Worm (Caenorhabditis elegans) whole organism, mixed stage, embryonic: Measurements from ENCODE around the gene agt-1.
A peak's percentile ranks its signal among the peaks of the same experiment; 100 is the strongest.

ENCODE experiments used
- blmp-1 ChIP-seq: fragments of 150-350 bp; optimal IDR thresholded peaks from 2 replicates; lab custom pipeline; 2014; ENCODE audit warnings: missing biosample characterization, missing genetic modification characterization
- ceh-43 ChIP-seq: fragments of 200-800 bp; sonication (Bioruptor generic); optimal IDR thresholded peaks from 2 replicates; lab custom pipeline; 2018; ENCODE audit warnings: mild to moderate bottlenecking, missing genetic modification characterization, moderate library complexity, missing compliant biosample characterization
- ceh-83 ChIP-seq: fragments of 200-800 bp; sonication (Bioruptor generic); optimal IDR thresholded peaks from 2 replicates; lab custom pipeline; 2018; ENCODE audit warnings: mild to moderate bottlenecking, missing genetic modification characterization, missing compliant biosample characterization
- cnd-1 ChIP-seq: fragments of 200-800 bp; sonication (Bioruptor generic); optimal IDR thresholded peaks from 2 replicates; lab custom pipeline; 2018; ENCODE audit warnings: mild to moderate bottlenecking, missing genetic modification characterization, missing compliant biosample characterization
- elt-3 ChIP-seq: fragments of 150-350 bp; optimal IDR thresholded peaks from 2 replicates; lab custom pipeline; 2014; ENCODE audit warnings: missing biosample characterization, missing genetic modification characterization
- lin-32 ChIP-seq: fragments of 200-800 bp; sonication (Bioruptor generic); optimal IDR thresholded peaks from 2 replicates; lab custom pipeline; 2018; ENCODE audit warnings: mild to moderate bottlenecking, missing genetic modification characterization, missing compliant biosample characterization
- mab-5 ChIP-seq: fragments of 150-350 bp; optimal IDR thresholded peaks from 2 replicates; lab custom pipeline; 2014; ENCODE audit warnings: missing biosample characterization, missing genetic modification characterization
- nhr-237 ChIP-seq: fragments of 150-350 bp; optimal IDR thresholded peaks from 2 replicates; lab custom pipeline; 2014; ENCODE audit warnings: missing biosample characterization, missing genetic modification characterization
- nhr-28 ChIP-seq: fragments of 150-350 bp; optimal IDR thresholded peaks from 2 replicates; lab custom pipeline; 2014; ENCODE audit warnings: missing biosample characterization, missing genetic modification characterization
- snpc-4 ChIP-seq: fragments of 150-350 bp; optimal IDR thresholded peaks from 2 replicates; lab custom pipeline; 2014; ENCODE audit warnings: missing biosample characterization, missing genetic modification characterization
- sptf-1 ChIP-seq: sonication (generic microtip); optimal IDR thresholded peaks from 2 replicates; lab custom pipeline; 2017; ENCODE audit warnings: mild to moderate bottlenecking, missing genetic modification characterization, moderate library complexity, missing compliant biosample characterization
- unc-62 ChIP-seq: fragments of 150-350 bp; optimal IDR thresholded peaks from 2 replicates; lab custom pipeline; 2014; ENCODE audit warnings: missing biosample characterization, missing genetic modification reagents, missing genetic modification characterization
- ztf-11 ChIP-seq: fragments of 150-350 bp; optimal IDR thresholded peaks from 2 replicates; lab custom pipeline; 2014; ENCODE audit warnings: missing biosample characterization, missing genetic modification characterization

DNA sequence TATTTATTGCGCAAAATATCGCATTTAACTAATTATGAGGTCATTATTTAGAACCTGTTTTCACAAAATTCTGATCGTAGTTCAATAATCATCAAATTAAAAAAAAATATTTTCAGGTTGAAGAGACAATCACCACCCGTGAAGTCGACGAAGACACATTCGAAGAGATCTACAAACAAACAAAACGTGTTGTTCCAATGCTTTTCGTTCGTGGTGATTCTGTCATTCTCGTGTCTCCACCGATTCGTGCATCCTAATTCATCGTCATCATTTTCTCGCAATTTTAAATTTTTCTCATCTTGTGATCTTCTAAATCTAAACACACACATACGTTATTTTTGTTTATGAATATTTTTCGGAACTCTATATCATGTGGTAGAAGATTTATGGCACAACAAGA lies 19.6 kb upstream of the agt-1 start:
- TF ChIP-seq sptf-1 (tag; lab: Kevin White, UChicago) (no peak), blmp-1 (tag; lab: Kevin White, UChicago) (no peak), ceh-83 (no peak), cnd-1 (tag; lab: Kevin White, UChicago) (no peak), snpc-4 (tag; lab: Kevin White, UChicago) (no peak), elt-3 (tag; lab: Kevin White, UChicago) (no peak), unc-62 (GFP tag; lab: Kevin White, UChicago) (no peak), mab-5 (no peak), ztf-11 (tag; lab: Kevin White, UChicago) (no peak), nhr-237 (peak; percentile 3), lin-32 (no peak), ceh-43 (no peak), nhr-28 (no peak)
